Worm (Caenorhabditis elegans) whole organism, early embryonic: ENCODE results near the gene C18H7.11.

ENCODE experiments used
- B0310.2 ChIP-seq: sonication (generic microtip); optimal IDR thresholded peaks from 2 replicates; lab custom pipeline; 2016; ENCODE audit warnings: mild to moderate bottlenecking, missing genetic modification characterization, missing compliant biosample characterization
- F13C5.2 ChIP-seq: sonication (generic microtip); optimal IDR thresholded peaks from 2 replicates; lab custom pipeline; 2017; ENCODE audit warnings: mild to moderate bottlenecking, missing genetic modification characterization, inconsistent platforms, missing compliant biosample characterization
- aly-1 ChIP-seq: sonication (generic microtip); optimal IDR thresholded peaks from 2 replicates; lab custom pipeline; 2016; ENCODE audit warnings: missing genetic modification characterization, missing compliant biosample characterization
- ama-1 ChIP-seq: fragments of 150-350 bp; optimal IDR thresholded peaks from 2 replicates; lab custom pipeline; 2014
- ceh-13 ChIP-seq: fragments of 200-800 bp; sonication (Bioruptor generic); optimal IDR thresholded peaks from 2 replicates; lab custom pipeline; 2018; ENCODE audit warnings: mild to moderate bottlenecking, missing genetic modification characterization, missing compliant biosample characterization
- ceh-36 ChIP-seq: sonication (generic microtip); optimal IDR thresholded peaks from 2 replicates; lab custom pipeline; 2016; ENCODE audit warnings: missing genetic modification characterization, inconsistent platforms, missing compliant biosample characterization
- ets-7 ChIP-seq: sonication (generic microtip); optimal IDR thresholded peaks from 2 replicates; lab custom pipeline; 2016; ENCODE audit warnings: missing genotype, missing genetic modification characterization, missing compliant biosample characterization
- flt-1 ChIP-seq: fragments of 200-800 bp; sonication (Bioruptor generic); IDR thresholded peaks from 2 replicates; pipeline ENCODE4 v1.3.6; 2022; ENCODE audit warnings: missing genetic modification characterization, missing compliant biosample characterization
- hmbx-1 ChIP-seq: sonication (generic microtip); optimal IDR thresholded peaks from 2 replicates; lab custom pipeline; 2016; ENCODE audit warnings: mild to moderate bottlenecking, missing genetic modification characterization, missing compliant biosample characterization
- hmg-4 ChIP-seq: fragments of 200-800 bp; sonication (Bioruptor generic); optimal IDR thresholded peaks from 2 replicates; lab custom pipeline; 2018; ENCODE audit warnings: mild to moderate bottlenecking, missing genetic modification characterization, missing compliant biosample characterization
- hnd-1 ChIP-seq: sonication (generic microtip); optimal IDR thresholded peaks from 2 replicates; lab custom pipeline; 2016; ENCODE audit warnings: missing genetic modification characterization, missing compliant biosample characterization
- pes-1 ChIP-seq: fragments of 200-800 bp; sonication (Bioruptor generic); IDR thresholded peaks from 2 replicates; pipeline ENCODE4 v1.3.6; 2022; ENCODE audit warnings: missing genetic modification reagents, missing genetic modification characterization, missing compliant biosample characterization
- scrt-1 ChIP-seq: fragments of 200-800 bp; sonication (Bioruptor generic); IDR thresholded peaks from 2 replicates; pipeline ENCODE4 v1.3.6; 2022; ENCODE audit warnings: missing genetic modification characterization, missing compliant biosample characterization
- sea-1 ChIP-seq: fragments of 200-800 bp; sonication (Bioruptor generic); conservative IDR thresholded peaks from 2 replicates; pipeline ENCODE4 v1.3.6; 2022; ENCODE audit warnings: missing genetic modification characterization, missing compliant biosample characterization
- tbx-11 ChIP-seq: fragments of 200-800 bp; sonication (Bioruptor generic); IDR thresholded peaks from 2 replicates; pipeline ENCODE4 v1.3.6; 2022; ENCODE audit warnings: missing genetic modification characterization, missing compliant biosample characterization
- tbx-37 ChIP-seq: fragments of 200-800 bp; sonication (Bioruptor generic); conservative IDR thresholded peaks from 2 replicates; pipeline ENCODE4 v1.3.6; 2022; ENCODE audit warnings: missing genetic modification reagents, missing genetic modification characterization, missing compliant biosample characterization
- tra-4 ChIP-seq: sonication (generic microtip); optimal IDR thresholded peaks from 2 replicates; lab custom pipeline; 2017; ENCODE audit warnings: missing genetic modification characterization, missing compliant biosample characterization

C18H7.11 gene

ce11 chrIV:622989-623388, 26.3 kb downstream of the C18H7.11 start:
- TF ChIP-seq flt-1 (GFP tag; lab: Robert Waterston, UW) = no peak

ce11 chrIV:623876-624275, 27.2 kb downstream of the C18H7.11 start:
- TF ChIP-seq hnd-1 (tag; lab: Kevin White, UChicago) = no peak
- TF ChIP-seq sea-1 (GFP tag; lab: Robert Waterston, UW) = no peak
- TF ChIP-seq flt-1 (GFP tag; lab: Robert Waterston, UW) = no peak
- no peak for TF ChIP-seq ama-1
- TF ChIP-seq tbx-37 (GFP tag; lab: Robert Waterston, UW) = no peak
- no peak for TF ChIP-seq scrt-1 (GFP tag; lab: Robert Waterston, UW)
- TF ChIP-seq tbx-11 (GFP tag; lab: Robert Waterston, UW) = no peak
- no peak for TF ChIP-seq tra-4 (tag; lab: Kevin White, UChicago)
- TF ChIP-seq F13C5.2 = no peak
- no peak for TF ChIP-seq pes-1 (GFP tag; lab: Robert Waterston, UW)
- no peak for TF ChIP-seq ets-7
- no peak for TF ChIP-seq B0310.2 (tag; lab: Kevin White, UChicago)
- TF ChIP-seq hmbx-1 (tag; lab: Kevin White, UChicago) = no peak

- TF ChIP-seq B0310.2 (tag; lab: Kevin White, UChicago) (no peak), aly-1 (tag; lab: Kevin White, UChicago) (no peak), ets-7 (no peak), hmg-4 (no peak), ama-1 (no peak), tbx-37 (GFP tag; lab: Robert Waterston, UW) (no peak), tbx-11 (GFP tag; lab: Robert Waterston, UW) (no peak), scrt-1 (GFP tag; lab: Robert Waterston, UW) (no peak), ceh-36 (no peak), hnd-1 (tag; lab: Kevin White, UChicago) (no peak), flt-1 (GFP tag; lab: Robert Waterston, UW) (no peak)
These were observed 29.3 kb downstream of the C18H7.11 start for ce11 chrIV:625947-626548.

ce11 chrIV:627237-627636, 30.5 kb downstream of the C18H7.11 start, which contains the start of gene nhr-76:
Gene nhr-76 (plus strand): TSS chrIV:627537.
- no peak for TF ChIP-seq hmbx-1 (tag; lab: Kevin White, UChicago)
- TF ChIP-seq sea-1 (GFP tag; lab: Robert Waterston, UW) = no peak
- TF ChIP-seq hmg-4 = no peak
- TF ChIP-seq tbx-37 (GFP tag; lab: Robert Waterston, UW) = no peak
- TF ChIP-seq pes-1 (GFP tag; lab: Robert Waterston, UW) = no peak
- TF ChIP-seq aly-1 (tag; lab: Kevin White, UChicago) = no peak
- no peak for TF ChIP-seq ceh-13 (GFP tag; lab: Kevin White, UChicago)
- TF ChIP-seq F13C5.2 = no peak
- no peak for TF ChIP-seq tra-4 (tag; lab: Kevin White, UChicago)
- no peak for TF ChIP-seq B0310.2 (tag; lab: Kevin White, UChicago)
- no peak for TF ChIP-seq scrt-1 (GFP tag; lab: Robert Waterston, UW)
- TF ChIP-seq flt-1 (GFP tag; lab: Robert Waterston, UW) = no peak
- no peak for TF ChIP-seq ama-1
- no peak for TF ChIP-seq ceh-36
- TF ChIP-seq tbx-11 (GFP tag; lab: Robert Waterston, UW) = no peak
- TF ChIP-seq hnd-1 (tag; lab: Kevin White, UChicago) = no peak
- no peak for TF ChIP-seq ets-7

- TF ChIP-seq ceh-13 (GFP tag; lab: Kevin White, UChicago) (no peak), tbx-11 (GFP tag; lab: Robert Waterston, UW) (no peak), tra-4 (tag; lab: Kevin White, UChicago) (no peak), F13C5.2 (no peak), flt-1 (GFP tag; lab: Robert Waterston, UW) (no peak), hnd-1 (tag; lab: Kevin White, UChicago) (no peak), hmg-4 (no peak), pes-1 (GFP tag; lab: Robert Waterston, UW) (no peak), hmbx-1 (tag; lab: Kevin White, UChicago) (no peak), ama-1 (no peak), B0310.2 (tag; lab: Kevin White, UChicago) (no peak), sea-1 (GFP tag; lab: Robert Waterston, UW) (no peak), scrt-1 (GFP tag; lab: Robert Waterston, UW) (no peak)
These were observed 33.9 kb downstream of the C18H7.11 start for ce11 chrIV:630598-630997.

- TF ChIP-seq ceh-36 (no peak), hnd-1 (tag; lab: Kevin White, UChicago) (no peak), scrt-1 (GFP tag; lab: Robert Waterston, UW) (no peak), ama-1 (no peak), ets-7 (no peak), pes-1 (GFP tag; lab: Robert Waterston, UW) (no peak), sea-1 (GFP tag; lab: Robert Waterston, UW) (no peak), flt-1 (GFP tag; lab: Robert Waterston, UW) (no peak), B0310.2 (tag; lab: Kevin White, UChicago) (no peak), hmg-4 (no peak), tbx-11 (GFP tag; lab: Robert Waterston, UW) (no peak), tbx-37 (GFP tag; lab: Robert Waterston, UW) (no peak), aly-1 (tag; lab: Kevin White, UChicago) (no peak), F13C5.2 (no peak)
These were observed 35.2 kb downstream of the C18H7.11 start for ce11 chrIV:631869-632268.

- no peak for TF ChIP-seq aly-1 (tag; lab: Kevin White, UChicago)
- TF ChIP-seq hmg-4 = no peak
- no peak for TF ChIP-seq tra-4 (tag; lab: Kevin White, UChicago)
- no peak for TF ChIP-seq ceh-13 (GFP tag; lab: Kevin White, UChicago)
- TF ChIP-seq ceh-36 = no peak
- no peak for TF ChIP-seq hnd-1 (tag; lab: Kevin White, UChicago)
These were observed 36.9 kb downstream of the C18H7.11 start for ce11 chrIV:633565-633964.
